Worm (Caenorhabditis elegans) whole organism, young adult: ENCODE measurements around the gene ZK1098.9.

Source experiments
- K11D2.4 ChIP-seq: fragments of 200-800 bp; sonication (Bioruptor generic); IDR thresholded peaks from 2 replicates; pipeline ENCODE4 v1.3.6; 2022; ENCODE audit warnings: missing genetic modification reagents, missing genetic modification characterization, missing compliant biosample characterization
- ama-1 ChIP-seq, 3 experiments: fragments of 150-350 bp in 1 of 3; sonication (generic microtip) in 2 of 3; optimal IDR thresholded peaks; 2 replicates each; lab custom pipeline; 2014 to 2018; ENCODE audit warnings: missing biosample characterization in 2 of 3, missing genetic modification characterization in 2 of 3, missing genetic modification reagents in 2 of 3
- ceh-27 ChIP-seq: fragments of 200-800 bp; sonication (Bioruptor generic); optimal IDR thresholded peaks from 2 replicates; lab custom pipeline; 2018; ENCODE audit warnings: mild to moderate bottlenecking, missing genetic modification characterization, moderate library complexity, missing compliant biosample characterization
- ceh-58 ChIP-seq: fragments of 200-800 bp; sonication (Bioruptor generic); IDR thresholded peaks from 2 replicates; pipeline ENCODE4 v1.3.6; 2022; ENCODE audit warnings: missing genetic modification characterization, missing compliant biosample characterization
- ceh-91 ChIP-seq: fragments of 200-800 bp; sonication (Bioruptor generic); IDR thresholded peaks from 2 replicates; pipeline ENCODE4 v1.3.6; 2022; ENCODE audit warnings: missing genetic modification reagents, missing genetic modification characterization, missing compliant biosample characterization
- die-1 ChIP-seq: sonication (generic microtip); optimal IDR thresholded peaks from 2 replicates; lab custom pipeline; 2016; ENCODE audit warnings: missing genotype, mild to moderate bottlenecking, missing genetic modification characterization, missing compliant biosample characterization
- efl-1 ChIP-seq: fragments of 150-350 bp; optimal IDR thresholded peaks from 2 replicates; lab custom pipeline; 2014; ENCODE audit warnings: missing biosample characterization, missing genetic modification reagents, missing genetic modification characterization
- hlh-12 ChIP-seq: sonication (generic microtip); optimal IDR thresholded peaks from 2 replicates; lab custom pipeline; 2016; ENCODE audit warnings: missing genetic modification characterization, missing compliant biosample characterization
- lag-1 ChIP-seq: fragments of 200-800 bp; sonication (Bioruptor generic); IDR thresholded peaks from 2 replicates; pipeline ENCODE4 v1.3.6; 2022; ENCODE audit warnings: missing genetic modification reagents, missing genetic modification characterization, missing compliant biosample characterization
- mes-4 ChIP-seq: sonication (generic microtip); optimal IDR thresholded peaks from 2 replicates; lab custom pipeline; 2016; ENCODE audit warnings: missing genotype, missing genetic modification characterization, missing compliant biosample characterization
- nfya-1 ChIP-seq: sonication (generic microtip); optimal IDR thresholded peaks from 2 replicates; lab custom pipeline; 2017; ENCODE audit warnings: antibody characterized with exemption, missing compliant biosample characterization, missing genetic modification characterization, borderline replicate concordance; ENCODE audit not compliant: insufficient read depth
- snpc-1.3 ChIP-seq: sonication (generic microtip); optimal IDR thresholded peaks from 2 replicates; lab custom pipeline; 2017; ENCODE audit warnings: missing genetic modification characterization, mild to moderate bottlenecking, missing compliant biosample characterization, antibody characterized with exemption, moderate library complexity, missing genotype, missing genetic modification reagents; ENCODE audit not compliant: insufficient read depth
- unc-62 ChIP-seq: fragments of 150-350 bp; optimal IDR thresholded peaks from 2 replicates; lab custom pipeline; 2014; ENCODE audit warnings: missing biosample characterization, missing genetic modification reagents, missing genetic modification characterization

- no peak for TF ChIP-seq unc-62 (GFP tag; lab: Kevin White, UChicago)
- TF ChIP-seq ceh-58, result no peak
- TF ChIP-seq K11D2.4 (GFP tag; lab: Robert Waterston, UW), result no peak
- no peak for TF ChIP-seq nfya-1 (tag; lab: Kevin White, UChicago)
- TF ChIP-seq snpc-1.3, result no peak
- TF ChIP-seq lag-1 (GFP tag; lab: Robert Waterston, UW), result no peak
- TF ChIP-seq mes-4, result no peak
- no peak for TF ChIP-seq efl-1 (GFP tag; lab: Kevin White, UChicago)
- TF ChIP-seq ama-1 (optimal IDR thresholded peaks at IDR 0.05; lab: Kevin White, UChicago), result no peak
- TF ChIP-seq ama-1 (GFP tag; optimal IDR thresholded peaks at IDR 0.05; lab: Kevin White, UChicago), result no peak
- no peak for TF ChIP-seq hlh-12 (tag; lab: Kevin White, UChicago)
- TF ChIP-seq ceh-27 (GFP tag; lab: Kevin White, UChicago), result no peak
- no peak for TF ChIP-seq ceh-91 (GFP tag; lab: Robert Waterston, UW)
- TF ChIP-seq die-1 (tag; lab: Kevin White, UChicago), result no peak
Observed at ce11 chrIII:9542280-9542679, 1.9 kb upstream of the ZK1098.9 start, which contains the start of gene mut-7.
